Worm (Caenorhabditis elegans): ENCODE data around the gene best-5.
A peak's percentile ranks its signal among the peaks of the same experiment; 100 is the strongest.

best-5 gene

DNA sequence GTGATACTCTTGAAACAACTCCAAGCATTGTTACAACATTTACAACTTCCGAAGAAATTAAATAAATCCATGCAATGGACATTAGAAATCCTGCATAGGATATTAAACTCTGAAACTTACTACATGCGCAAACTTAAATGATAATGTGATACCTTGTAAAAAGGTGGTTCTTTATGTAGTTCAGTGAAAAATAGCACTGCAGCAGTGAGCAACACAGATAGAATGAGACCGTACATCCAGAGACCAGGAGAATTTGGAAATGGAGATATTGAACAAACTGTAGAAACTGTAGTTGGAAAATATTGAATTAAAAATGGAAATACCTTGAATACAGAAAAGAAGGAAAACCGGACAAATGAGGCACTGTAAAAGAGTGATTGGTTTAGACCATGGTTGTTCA is 21.1 kb upstream of the best-5 start:
- TF ChIP-seq him-1 (tag; optimal IDR thresholded peaks at IDR 0.05) (no peak), dao-5 (tag; optimal IDR thresholded peaks at IDR 0.05) (no peak), W03F9.2 (tag; optimal IDR thresholded peaks at IDR 0.05) (no peak)

DNA sequence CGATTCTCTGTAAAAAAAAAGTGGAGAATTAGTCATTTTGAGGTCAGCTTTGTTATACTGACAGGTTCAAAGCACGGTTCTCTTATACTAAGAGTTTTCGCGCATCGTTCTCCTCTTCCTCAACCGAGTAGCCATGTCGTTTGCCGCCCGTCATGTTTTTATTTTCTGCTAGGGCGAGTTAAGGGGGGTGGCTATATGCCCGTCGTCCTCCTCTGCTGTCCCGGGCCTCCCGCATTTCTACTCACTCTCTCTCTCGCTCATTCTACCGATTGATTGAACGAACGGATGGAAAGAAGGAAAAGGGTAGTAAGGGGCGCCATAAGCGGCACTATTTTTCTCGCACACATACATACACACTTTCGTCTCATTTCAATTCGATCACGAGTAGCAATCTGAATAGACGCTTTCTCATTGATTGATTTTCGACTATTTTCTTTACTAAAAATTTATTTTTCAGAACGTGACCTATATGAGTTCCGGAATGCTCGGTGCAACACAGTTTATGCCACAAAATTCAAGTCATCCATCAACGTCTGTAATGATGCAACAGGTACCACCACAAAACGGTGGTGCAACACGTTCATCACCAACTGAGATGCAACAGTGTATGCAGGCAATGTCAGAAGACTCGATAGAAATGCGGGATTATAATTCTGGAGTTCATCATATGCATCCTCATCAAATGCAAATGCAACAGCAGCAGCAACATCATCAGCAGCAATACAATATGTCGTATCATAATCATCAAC is 15.3 kb upstream of the best-5 start:
- TF ChIP-seq W03F9.2 (tag; optimal IDR thresholded peaks at IDR 0.05) (no peak), him-1 (tag; optimal IDR thresholded peaks at IDR 0.05) (no peak), dao-5 (tag; optimal IDR thresholded peaks at IDR 0.05) (no peak)

DNA sequence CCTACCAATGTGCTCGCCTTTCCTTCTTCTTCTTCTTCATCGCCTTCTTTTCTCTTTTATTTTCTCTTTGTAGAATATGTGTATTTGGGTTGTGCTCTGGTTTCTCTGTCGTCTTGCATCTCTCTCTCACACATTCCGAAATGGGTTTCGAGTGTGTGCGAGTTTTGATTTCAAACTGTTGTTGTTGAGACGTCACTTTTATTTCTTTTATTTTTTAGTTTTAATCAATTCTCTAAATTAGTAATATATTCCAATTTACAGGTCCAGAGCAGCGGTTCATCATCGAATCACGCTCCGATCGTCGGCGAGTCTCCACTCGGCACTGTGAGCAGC is 14.5 kb upstream of the best-5 start:
- TF ChIP-seq him-1 (tag; optimal IDR thresholded peaks at IDR 0.05) (no peak), dao-5 (tag; optimal IDR thresholded peaks at IDR 0.05) (no peak), W03F9.2 (tag; optimal IDR thresholded peaks at IDR 0.05) (no peak)

DNA sequence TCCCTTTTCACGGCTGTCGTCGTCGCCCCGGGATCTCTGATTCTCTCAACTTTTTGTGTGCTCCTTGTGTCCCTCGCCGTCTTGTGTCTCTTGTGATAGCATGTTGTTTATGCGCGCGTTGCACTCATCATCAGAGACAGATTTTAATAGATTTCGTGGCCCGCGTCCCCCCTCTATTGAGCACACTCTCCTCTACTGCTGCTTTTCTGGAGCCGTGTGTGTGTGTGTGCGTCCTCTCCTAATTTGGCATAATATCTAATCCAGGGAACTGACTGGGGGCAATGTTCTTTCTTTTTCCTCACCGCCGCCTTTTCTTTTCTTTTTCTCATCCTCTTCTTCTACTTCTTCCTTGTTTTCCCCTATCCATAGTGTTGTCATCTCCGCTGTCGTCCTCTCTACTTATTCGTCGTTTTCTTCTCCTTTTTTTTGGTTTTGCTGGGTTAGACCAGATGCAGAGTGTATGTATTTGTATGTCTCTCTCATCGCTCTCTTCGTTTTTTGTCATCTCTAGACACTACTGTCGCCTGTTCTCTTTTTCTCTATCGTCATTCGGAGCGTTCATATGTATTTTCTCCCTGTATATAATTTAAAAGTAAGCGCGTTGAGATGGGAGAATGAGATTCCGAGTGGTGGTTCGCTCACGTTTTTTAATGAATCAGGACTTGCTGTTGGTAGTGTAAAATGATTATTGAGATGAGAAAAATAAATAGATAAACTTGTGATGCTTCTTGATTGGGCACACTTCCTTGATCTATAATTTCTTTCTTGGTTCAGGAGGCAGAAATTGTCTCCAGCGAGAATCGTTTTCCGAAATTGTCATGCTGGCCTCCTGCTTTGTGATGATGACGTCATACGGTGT is 13.9 kb upstream of the best-5 start:
- TF ChIP-seq W03F9.2 (tag; optimal IDR thresholded peaks at IDR 0.05) (no peak), dao-5 (tag; optimal IDR thresholded peaks at IDR 0.05) (peak; percentile 45)

DNA sequence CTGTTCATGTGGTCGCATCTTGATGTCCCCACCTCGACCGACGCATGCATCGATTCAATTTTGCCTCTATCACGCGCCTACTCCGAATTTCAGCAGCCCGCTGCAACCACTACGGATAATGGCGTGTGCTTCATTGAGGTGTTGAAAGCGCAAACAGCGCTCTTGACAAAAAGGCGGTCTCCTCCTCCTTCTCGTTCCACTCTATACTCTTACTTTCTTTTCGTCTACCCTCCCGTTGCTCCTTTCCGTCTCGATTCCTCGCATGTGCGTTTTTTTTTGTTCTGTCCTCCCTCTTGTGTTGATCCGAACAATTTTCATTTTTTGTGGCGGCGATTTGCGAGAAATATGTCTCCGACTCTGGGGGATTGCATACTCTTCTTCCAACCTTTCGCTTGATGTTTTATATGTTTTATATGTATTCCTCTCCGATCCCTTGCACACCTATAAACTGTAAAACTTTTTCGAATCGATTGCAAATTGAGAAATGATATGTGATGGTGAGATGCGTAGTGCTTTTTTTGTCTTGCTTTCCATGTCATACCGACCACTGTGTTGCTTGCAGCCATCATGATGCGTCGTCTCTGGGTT is 12.7 kb upstream of the best-5 start:
- TF ChIP-seq him-1 (tag; optimal IDR thresholded peaks at IDR 0.05) (no peak), dao-5 (tag; optimal IDR thresholded peaks at IDR 0.05) (no peak)

DNA sequence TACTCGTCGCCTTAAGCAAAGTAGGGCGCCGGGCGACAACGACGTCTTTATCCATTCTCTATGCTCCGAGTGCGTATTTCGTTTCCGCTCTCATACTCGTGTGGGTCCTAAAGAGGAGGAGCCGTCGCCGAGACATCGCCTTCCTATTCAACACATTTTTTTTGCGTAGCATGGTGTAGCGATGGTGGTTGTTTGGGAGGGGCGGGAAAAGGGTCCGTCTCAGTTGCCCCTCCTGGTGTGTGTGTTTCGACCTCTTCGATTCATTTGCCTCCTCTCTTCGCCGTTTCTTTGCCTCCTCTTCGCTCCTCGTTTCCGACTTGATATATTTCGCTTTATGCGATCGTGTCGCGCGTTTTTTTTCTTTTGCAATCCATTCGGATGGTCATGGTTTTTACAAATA is 11.7 kb upstream of the best-5 start:
- no peak for TF ChIP-seq him-1 (tag; optimal IDR thresholded peaks at IDR 0.05)
- no peak for TF ChIP-seq dao-5 (tag; optimal IDR thresholded peaks at IDR 0.05)

DNA sequence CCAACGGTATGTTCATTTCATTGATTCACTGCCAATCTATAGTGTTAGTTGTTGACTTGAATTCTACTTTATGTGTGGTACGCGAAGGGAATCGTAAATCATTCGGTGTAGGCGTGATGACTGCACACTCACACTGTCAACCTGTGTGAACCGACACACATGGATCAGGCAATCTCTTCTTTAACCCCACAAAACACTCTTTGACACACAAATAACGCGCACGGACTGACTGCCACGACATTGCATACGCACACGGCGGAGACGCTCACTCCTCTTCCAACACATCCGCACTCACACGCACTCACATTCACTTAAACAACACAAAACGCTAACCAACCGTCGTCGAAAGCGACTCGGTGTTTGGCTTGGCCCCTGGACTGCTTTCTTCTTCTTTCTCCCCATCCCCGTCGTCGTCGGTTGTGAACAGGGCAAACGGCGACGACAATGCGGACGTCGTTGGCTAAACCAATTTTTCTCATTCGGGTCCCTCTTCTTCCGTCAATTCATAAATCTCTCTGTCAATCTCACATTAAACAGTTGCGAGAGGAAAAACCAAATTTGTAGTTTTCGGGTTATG is 10.1 kb upstream of the best-5 start:
- TF ChIP-seq dao-5 (tag; optimal IDR thresholded peaks at IDR 0.05), result no peak
- TF ChIP-seq him-1 (tag; optimal IDR thresholded peaks at IDR 0.05), result no peak
- TF ChIP-seq W03F9.2 (tag; optimal IDR thresholded peaks at IDR 0.05), result no peak

DNA sequence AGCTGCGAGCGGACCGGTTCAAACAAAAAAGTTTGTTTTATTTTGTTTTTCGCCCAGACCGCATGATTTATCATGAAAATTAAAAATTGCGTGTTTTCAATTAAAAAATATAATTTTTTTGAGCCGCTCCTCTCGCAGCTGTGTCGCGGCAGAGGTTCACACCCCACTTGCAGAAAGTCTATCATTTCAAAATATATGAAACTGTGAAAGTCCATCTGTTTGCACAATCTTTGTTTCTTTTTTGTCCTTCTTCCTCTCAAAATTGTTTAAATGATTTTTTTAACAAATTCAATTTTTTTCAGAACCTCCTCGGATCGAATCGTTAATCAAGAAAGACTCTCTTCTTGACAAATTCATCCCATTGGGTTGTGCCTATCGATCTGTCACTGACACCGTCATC is 9.5 kb upstream of the best-5 start, which contains the start of gene tlk-1:
tlk-1 (plus strand) TSS at position 301 of the 400 bp plus-strand sequence.
- TF ChIP-seq W03F9.2 (tag; optimal IDR thresholded peaks at IDR 0.05), result no peak
- no peak for TF ChIP-seq dao-5 (tag; optimal IDR thresholded peaks at IDR 0.05)
- TF ChIP-seq him-1 (tag; optimal IDR thresholded peaks at IDR 0.05), result no peak

DNA sequence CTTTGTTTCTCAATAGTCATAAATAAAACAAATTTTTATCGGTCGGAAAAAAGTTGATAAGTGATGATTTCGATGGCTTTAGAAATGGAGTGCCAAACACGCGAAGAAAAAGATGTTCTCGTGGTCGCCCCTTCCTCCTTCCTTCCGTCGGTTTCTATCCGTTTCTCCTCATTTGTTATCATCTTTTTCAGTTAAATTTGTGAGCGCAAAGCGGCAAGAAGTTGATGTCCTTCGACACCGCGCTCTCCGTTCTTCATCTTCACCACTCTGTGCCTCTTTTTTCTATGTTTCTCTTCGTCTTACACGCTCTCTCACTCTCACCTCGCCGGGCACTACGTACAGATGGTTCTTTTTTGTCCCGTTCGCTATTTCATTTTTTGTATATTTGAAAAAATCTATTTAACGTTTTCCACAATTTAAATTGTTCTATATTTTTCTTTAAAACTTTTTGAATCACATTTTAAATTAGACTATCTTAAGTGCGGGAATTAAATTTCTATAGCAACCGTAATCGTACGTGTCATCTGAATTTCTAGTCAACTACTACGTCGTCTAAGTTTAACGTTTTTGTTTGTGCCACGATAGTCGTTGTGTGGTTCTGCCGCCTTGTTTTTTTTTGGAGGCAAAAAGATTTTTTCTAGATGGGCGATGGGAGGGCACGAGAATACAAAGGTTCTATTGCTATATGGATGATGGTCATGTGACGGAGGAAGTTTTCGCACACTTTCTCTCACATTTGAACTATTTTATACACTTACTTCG is 8.8 kb upstream of the best-5 start:
- no peak for TF ChIP-seq dao-5 (tag; optimal IDR thresholded peaks at IDR 0.05)
- no peak for TF ChIP-seq him-1 (tag; optimal IDR thresholded peaks at IDR 0.05)

DNA sequence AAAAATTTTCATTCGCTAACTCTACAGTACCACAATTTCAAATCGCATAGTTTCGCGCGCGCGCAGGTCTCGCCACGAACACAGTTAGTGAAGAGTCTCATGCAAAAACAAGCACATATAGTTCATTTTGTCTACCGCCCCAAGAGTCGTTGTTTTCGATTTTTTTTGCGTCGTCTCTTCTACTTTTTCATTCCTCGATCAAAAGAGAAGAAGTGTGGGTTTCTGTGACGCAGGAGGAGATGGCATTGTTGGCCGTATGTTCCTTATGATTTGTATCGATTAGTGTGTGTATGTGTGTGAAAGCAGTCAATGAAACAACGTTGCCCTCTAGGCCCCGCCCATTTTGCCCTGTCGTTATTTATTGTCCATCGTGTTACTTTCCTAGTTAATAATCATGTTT is 7.8 kb upstream of the best-5 start:
- no peak for TF ChIP-seq W03F9.2 (tag; optimal IDR thresholded peaks at IDR 0.05)
- no peak for TF ChIP-seq him-1 (tag; optimal IDR thresholded peaks at IDR 0.05)
- no peak for TF ChIP-seq dao-5 (tag; optimal IDR thresholded peaks at IDR 0.05)

DNA sequence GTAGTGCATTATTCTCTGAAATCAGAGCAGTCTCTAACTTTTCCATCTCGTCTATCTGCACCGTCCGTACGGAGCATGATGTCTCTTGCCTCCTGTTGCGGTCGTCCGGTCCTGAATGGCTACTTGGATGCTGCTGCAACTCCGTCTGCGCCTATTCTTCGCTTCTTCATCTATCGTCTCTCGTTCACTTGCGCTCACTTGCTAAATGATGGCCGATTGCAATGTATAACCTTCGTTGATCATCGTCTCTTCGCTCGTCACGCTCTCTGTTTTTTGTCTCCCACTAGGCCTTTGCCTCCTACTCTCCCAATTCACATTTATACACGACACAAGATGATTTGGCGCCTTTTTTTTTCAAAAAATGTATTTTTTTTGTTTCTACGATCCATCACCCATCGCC is 7.3 kb upstream of the best-5 start:
- TF ChIP-seq dao-5 (tag; optimal IDR thresholded peaks at IDR 0.05), result no peak
- peak; percentile 35 for TF ChIP-seq him-1 (tag; optimal IDR thresholded peaks at IDR 0.05)
- TF ChIP-seq W03F9.2 (tag; optimal IDR thresholded peaks at IDR 0.05), result peak; percentile 14

DNA sequence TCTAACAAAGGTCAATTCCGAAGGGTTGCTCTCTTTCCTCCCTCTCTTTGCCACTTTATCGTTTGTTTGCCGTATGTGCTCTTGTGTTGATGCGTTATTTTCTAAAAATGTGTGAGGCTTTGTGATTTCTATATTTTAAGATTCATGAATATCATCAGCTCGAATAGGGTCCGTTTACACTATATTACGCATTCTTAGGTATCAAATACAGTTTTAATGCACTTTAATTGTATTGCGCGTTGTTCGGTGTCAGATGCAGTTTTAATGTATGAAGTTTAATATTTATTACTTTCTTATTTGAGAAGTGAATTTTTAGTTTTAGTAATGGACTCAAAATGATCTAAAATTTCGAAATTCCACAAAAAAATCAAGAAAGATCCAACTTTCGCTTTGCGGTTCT is 6.4 kb upstream of the best-5 start, which contains the start of gene bud-31:
bud-31 (minus strand) TSS at position 101 of the 400 bp plus-strand sequence.
- TF ChIP-seq dao-5 (tag; optimal IDR thresholded peaks at IDR 0.05) (no peak), him-1 (tag; optimal IDR thresholded peaks at IDR 0.05) (no peak), W03F9.2 (tag; optimal IDR thresholded peaks at IDR 0.05) (no peak)

DNA sequence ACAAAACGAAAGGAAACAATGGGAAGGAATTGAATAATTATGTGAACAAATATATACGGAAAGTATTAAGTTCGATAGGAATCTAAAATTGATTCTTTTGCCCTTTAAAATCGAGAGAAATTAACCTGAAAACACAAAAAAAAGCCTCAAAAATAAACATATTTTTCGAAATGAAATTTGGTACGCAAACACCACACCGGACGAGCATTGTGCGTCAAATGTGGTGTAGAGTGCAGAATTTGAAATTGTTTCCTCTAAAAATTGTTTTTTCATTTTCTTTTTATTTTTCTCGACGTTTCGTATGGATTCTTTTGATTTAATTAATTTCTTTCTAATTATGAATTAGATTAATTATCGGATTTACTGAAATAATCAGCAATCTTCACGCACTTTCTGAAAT is 5.3 kb upstream of the best-5 start:
- no peak for TF ChIP-seq him-1 (tag; optimal IDR thresholded peaks at IDR 0.05)
- no peak for TF ChIP-seq dao-5 (tag; optimal IDR thresholded peaks at IDR 0.05)
